Worm (Caenorhabditis elegans): ENCODE data around the gene gcy-33.

DNA sequence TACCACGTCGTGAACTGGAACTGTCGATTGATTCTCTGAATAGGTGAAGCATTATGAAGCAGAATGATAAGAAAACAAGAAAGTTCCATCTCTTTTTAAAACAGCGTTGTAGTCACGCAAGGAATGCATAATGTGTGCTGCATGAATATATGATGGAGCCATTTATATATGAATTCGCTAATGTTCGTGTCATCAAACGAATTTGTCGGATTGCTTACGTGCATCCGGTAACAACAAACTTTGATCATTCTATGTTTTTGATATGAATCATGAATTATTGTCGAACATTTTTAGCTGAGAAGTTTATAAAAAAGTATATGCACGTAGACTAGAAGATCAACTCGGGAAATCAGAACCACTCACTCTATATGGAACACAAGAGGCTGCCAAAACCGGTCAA is 4.2 kb downstream of the gcy-33 start:
- TF ChIP-seq pha-4 (tag; optimal IDR thresholded peaks at IDR 0.05), result no peak
- no peak for TF ChIP-seq M03D4.4 (tag; optimal IDR thresholded peaks at IDR 0.05)
- TF ChIP-seq snpc-4 (tag; optimal IDR thresholded peaks at IDR 0.05), result no peak
- no peak for TF ChIP-seq mep-1 (tag; optimal IDR thresholded peaks at IDR 0.05)
- TF ChIP-seq unc-62 (GFP tag; optimal IDR thresholded peaks at IDR 0.05), result no peak
- no peak for TF ChIP-seq nhr-237 (tag; optimal IDR thresholded peaks at IDR 0.05)
- no peak for TF ChIP-seq elt-1 (tag; optimal IDR thresholded peaks at IDR 0.05; ENCODE audit: borderline replicate concordance, insufficient read depth)
- no peak for TF ChIP-seq lin-13 (tag; optimal IDR thresholded peaks at IDR 0.05)
- TF ChIP-seq ceh-39 (tag; optimal IDR thresholded peaks at IDR 0.05), result no peak
- no peak for TF ChIP-seq unc-120 (tag; optimal IDR thresholded peaks at IDR 0.05; ENCODE audit: poor library complexity, severe bottlenecking)
- TF ChIP-seq nhr-12 (tag; optimal IDR thresholded peaks at IDR 0.05), result no peak
- TF ChIP-seq lin-32 (GFP tag; optimal IDR thresholded peaks at IDR 0.05), result no peak
- no peak for TF ChIP-seq unc-39 (tag; optimal IDR thresholded peaks at IDR 0.05)

All from whole organism, mixed stage, embryonic.